Fruit fly (Drosophila melanogaster) Kc167 (cell line): ENCODE results near the gene CG43312.

Source experiments
- Sin3A ChIP-seq: fragments of >200 bp; optimal IDR thresholded peaks from 2 replicates; lab custom pipeline; 2018; ENCODE audit warnings: missing external identifiers
- h ChIP-seq: fragments of >200 bp; optimal IDR thresholded peaks from 3 replicates; lab custom pipeline; 2018; ENCODE audit warnings: missing external identifiers
- insv ChIP-seq: fragments of >200 bp; optimal IDR thresholded peaks from 3 replicates; lab custom pipeline; 2018; ENCODE audit warnings: missing external identifiers
- psq ChIP-seq: fragments of >200 bp; optimal IDR thresholded peaks from 2 replicates; lab custom pipeline; 2017; ENCODE audit warnings: missing external identifiers
- ttk ChIP-seq: sonication (Bioruptor generic); optimal IDR thresholded peaks from 2 replicates; lab custom pipeline; 2017; ENCODE audit warnings: missing external identifiers

dm6 chr3L:22549926-22550325 is 48.5 kb downstream of the CG43312 start, which contains the start of gene Trxr2:
- TF ChIP-seq h (lab: Kevin White, UChicago), result no peak
- TF ChIP-seq psq, result no peak
- TF ChIP-seq ttk (lab: Kevin White, UChicago), result no peak
- no peak for TF ChIP-seq Sin3A (lab: Kevin White, UChicago)
- TF ChIP-seq insv, result no peak
